Fruit fly (Drosophila melanogaster) Kc167 (cell line): Measurements from ENCODE around the gene Dhc1.

Experiments used
- Myc ChIP-seq: fragments of >200 bp; optimal IDR thresholded peaks from 2 replicates; lab custom pipeline; 2017; ENCODE audit warnings: missing external identifiers
- Sin3A ChIP-seq: fragments of >200 bp; optimal IDR thresholded peaks from 2 replicates; lab custom pipeline; 2018; ENCODE audit warnings: missing external identifiers
- h ChIP-seq: fragments of >200 bp; optimal IDR thresholded peaks from 3 replicates; lab custom pipeline; 2018; ENCODE audit warnings: missing external identifiers
- insv ChIP-seq: fragments of >200 bp; optimal IDR thresholded peaks from 3 replicates; lab custom pipeline; 2018; ENCODE audit warnings: missing external identifiers
- psq ChIP-seq: fragments of >200 bp; optimal IDR thresholded peaks from 2 replicates; lab custom pipeline; 2017; ENCODE audit warnings: missing external identifiers
- ttk ChIP-seq: sonication (Bioruptor generic); optimal IDR thresholded peaks from 2 replicates; lab custom pipeline; 2017; ENCODE audit warnings: missing external identifiers

Gene Dhc1

dm6 chr3R:9643977-9644376 lies 30.5 kb downstream of the Dhc1 start:
- TF ChIP-seq ttk: no peak
- no peak for TF ChIP-seq insv (lab: Kevin White, UChicago)
- TF ChIP-seq h: no peak
- TF ChIP-seq Sin3A (lab: Kevin White, UChicago): no peak
- no peak for TF ChIP-seq Myc (lab: Kevin White, UChicago)
- TF ChIP-seq psq (lab: Kevin White, UChicago): no peak

DNA sequence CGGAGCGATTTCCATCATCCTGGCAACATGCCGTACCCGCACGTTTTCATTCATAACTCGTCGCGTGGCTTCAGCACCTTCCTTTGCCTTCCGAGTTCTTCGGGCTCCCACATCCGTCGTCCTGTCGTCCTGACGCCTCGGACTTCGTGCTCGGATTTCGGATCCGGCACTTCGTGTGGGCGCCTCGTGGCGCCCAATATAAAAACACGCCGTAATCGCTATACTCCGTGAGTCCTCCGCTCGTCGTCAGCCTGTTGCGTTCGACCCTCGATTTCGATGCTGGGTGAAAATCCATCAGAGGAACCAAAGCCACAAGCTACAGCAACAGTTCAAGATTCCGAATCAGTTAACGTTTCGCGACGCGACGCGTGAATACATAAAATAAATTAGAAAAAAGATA lies 34.1 kb downstream of the Dhc1 start:
- TF ChIP-seq Sin3A (lab: Kevin White, UChicago): no peak
- TF ChIP-seq insv (lab: Kevin White, UChicago): no peak
- no peak for TF ChIP-seq Myc (lab: Kevin White, UChicago)
- no peak for TF ChIP-seq ttk
- TF ChIP-seq h: no peak
- no peak for TF ChIP-seq psq (lab: Kevin White, UChicago)

DNA sequence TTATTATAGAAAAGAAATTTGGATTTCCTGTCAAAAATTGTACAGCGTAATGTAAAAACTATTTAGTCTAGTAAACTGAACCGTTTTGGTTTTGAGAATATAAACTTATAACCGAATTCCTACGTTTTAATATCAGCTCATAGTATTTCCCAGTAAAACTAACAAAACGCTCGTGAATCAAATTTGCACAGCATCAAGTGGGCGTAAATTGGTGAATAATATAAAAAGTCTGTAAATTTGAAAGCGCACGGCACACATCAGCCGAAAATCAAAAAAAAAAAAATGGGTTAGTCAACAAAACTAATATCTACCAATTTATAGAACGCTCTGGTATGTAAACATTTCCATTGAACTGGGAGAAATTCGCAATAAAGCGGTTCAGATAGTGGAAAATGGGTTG lies 36.6 kb downstream of the Dhc1 start, which contains the start of gene Dh44:
TSS of gene Dh44 (plus strand) at position 301 of the 400 bp plus-strand sequence.
- no peak for TF ChIP-seq psq (lab: Kevin White, UChicago)
- no peak for TF ChIP-seq Myc (lab: Kevin White, UChicago)
- no peak for TF ChIP-seq Sin3A (lab: Kevin White, UChicago)

DNA sequence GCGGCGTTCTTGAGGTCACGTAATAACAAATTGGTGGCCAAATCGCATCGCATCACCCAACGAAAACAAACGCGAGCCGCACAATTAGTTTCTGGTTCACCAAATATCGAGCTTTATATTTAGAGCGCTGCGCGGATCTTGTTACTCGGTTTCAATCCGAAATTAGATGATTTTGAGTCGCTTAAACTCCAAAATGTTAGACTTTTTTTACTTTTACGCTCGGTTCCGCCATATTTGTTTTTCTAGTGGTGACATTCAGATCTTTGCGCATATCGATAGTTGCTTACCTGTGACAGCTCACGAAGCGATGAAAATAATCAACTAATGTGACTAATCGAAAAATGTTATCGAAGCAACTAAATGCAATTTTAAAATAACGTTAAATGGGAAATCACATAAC lies 37.1 kb downstream of the Dhc1 start, which contains the start of gene Scm:
TSS of gene Scm (minus strand) at position 251 of the 400 bp plus-strand sequence.
- TF ChIP-seq Sin3A (lab: Kevin White, UChicago): no peak
- no peak for TF ChIP-seq h
- no peak for TF ChIP-seq Myc (lab: Kevin White, UChicago)
- no peak for TF ChIP-seq psq (lab: Kevin White, UChicago)
- no peak for TF ChIP-seq insv (lab: Kevin White, UChicago)
- no peak for TF ChIP-seq ttk

DNA sequence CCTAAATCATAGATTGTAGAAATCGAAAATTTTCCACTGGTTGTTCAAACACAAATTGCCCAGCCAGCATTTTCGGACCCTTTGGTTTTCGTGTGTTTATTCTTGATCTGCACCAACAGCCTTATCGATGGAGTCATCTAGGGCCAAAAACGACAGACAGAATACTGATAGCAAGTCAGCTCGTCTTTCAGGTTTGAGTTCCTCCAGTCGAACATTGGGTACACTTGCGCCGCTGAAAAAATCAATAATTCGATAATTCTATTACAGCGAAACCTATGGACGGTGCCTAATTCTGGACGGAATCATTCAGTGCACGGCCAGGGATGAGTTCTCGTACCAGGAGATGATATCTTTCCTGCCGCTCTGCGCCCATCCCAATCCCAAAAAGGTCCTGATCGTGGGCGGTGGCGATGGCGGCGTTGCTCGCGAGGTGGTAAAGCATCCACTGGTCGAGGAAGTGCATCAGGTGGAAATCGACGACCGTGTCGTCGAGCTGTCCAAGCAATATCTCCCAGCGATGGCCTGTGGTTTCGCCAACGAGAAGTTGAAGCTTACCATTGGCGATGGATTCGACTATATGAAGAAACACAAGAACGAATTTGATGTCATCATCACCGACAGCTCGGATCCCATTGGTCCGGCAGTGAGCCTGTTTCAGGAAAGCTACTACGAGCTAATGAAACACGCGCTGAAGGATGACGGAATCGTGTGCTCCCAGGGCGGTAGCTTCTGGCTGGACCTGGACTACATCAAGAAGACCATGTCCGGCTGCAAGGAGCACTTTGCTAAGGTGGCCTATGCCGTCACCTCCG lies 42.1 kb downstream of the Dhc1 start:
- TF ChIP-seq Sin3A (lab: Kevin White, UChicago) (no peak), insv (lab: Kevin White, UChicago) (no peak), Myc (lab: Kevin White, UChicago) (no peak), h (no peak), psq (lab: Kevin White, UChicago) (no peak), ttk (no peak)

DNA sequence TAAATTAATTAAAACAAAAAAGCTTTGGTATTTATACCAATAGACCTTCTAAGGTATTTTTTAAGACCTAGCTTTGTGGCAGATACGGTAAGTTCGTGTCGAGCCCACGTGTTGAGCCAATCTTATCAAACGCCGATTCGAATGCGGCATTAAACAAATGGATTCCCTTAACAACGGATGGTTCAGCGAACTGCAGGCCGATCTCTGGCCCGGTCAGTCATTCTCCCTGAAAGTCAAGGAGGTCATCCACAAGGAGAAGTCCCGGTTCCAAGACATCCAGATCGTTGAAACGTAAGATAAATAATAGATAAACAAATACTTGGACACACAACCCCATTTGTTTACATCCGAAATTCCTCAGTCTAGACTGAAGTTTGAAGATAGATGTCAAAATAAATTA lies 42.9 kb downstream of the Dhc1 start, which contains the start of gene SpdS:
TSS of gene SpdS (plus strand) at position 78 of the 400 bp plus-strand sequence.
- no peak for TF ChIP-seq Sin3A (lab: Kevin White, UChicago)
- TF ChIP-seq Myc (lab: Kevin White, UChicago): no peak
- no peak for TF ChIP-seq insv (lab: Kevin White, UChicago)
- no peak for TF ChIP-seq psq (lab: Kevin White, UChicago)
- no peak for TF ChIP-seq ttk
- TF ChIP-seq h: no peak

dm6 chr3R:9630633-9631095 lies 43.8 kb downstream of the Dhc1 start, which contains the start of gene Calr:
Gene Calr (minus strand): TSS chr3R:9630851.
- TF ChIP-seq ttk (no peak), insv (lab: Kevin White, UChicago) (no peak), psq (lab: Kevin White, UChicago) (no peak), h (no peak), Myc (lab: Kevin White, UChicago) (no peak), Sin3A (lab: Kevin White, UChicago) (no peak)

- no peak for TF ChIP-seq h
- no peak for TF ChIP-seq psq (lab: Kevin White, UChicago)
- TF ChIP-seq Myc (lab: Kevin White, UChicago): no peak
- no peak for TF ChIP-seq insv (lab: Kevin White, UChicago)
- TF ChIP-seq ttk: no peak
- no peak for TF ChIP-seq Sin3A (lab: Kevin White, UChicago)
These were observed 44.3 kb downstream of the Dhc1 start for dm6 chr3R:9630053-9630632.

DNA sequence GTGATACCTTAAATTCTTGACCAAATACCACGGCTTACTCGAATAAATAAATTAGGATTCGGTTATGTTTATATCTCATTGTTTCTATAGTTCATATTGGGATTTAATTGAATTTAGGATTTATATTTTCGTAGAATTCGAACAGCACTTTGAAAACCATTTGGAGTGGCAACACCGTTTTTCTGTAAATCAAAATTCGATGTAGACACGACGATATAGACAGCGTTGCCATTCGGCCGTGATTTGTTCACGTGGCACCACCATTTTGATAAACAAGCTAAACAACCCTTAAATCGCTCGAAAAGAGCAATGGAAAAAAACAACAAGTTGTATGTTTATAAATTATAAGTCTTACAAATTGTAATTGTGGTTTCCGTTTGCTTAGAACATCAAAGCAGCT lies 45.8 kb downstream of the Dhc1 start:
- no peak for TF ChIP-seq Sin3A (lab: Kevin White, UChicago)
- TF ChIP-seq h: no peak
- TF ChIP-seq insv (lab: Kevin White, UChicago): no peak
- TF ChIP-seq ttk: no peak
- no peak for TF ChIP-seq Myc (lab: Kevin White, UChicago)
- no peak for TF ChIP-seq psq (lab: Kevin White, UChicago)

DNA sequence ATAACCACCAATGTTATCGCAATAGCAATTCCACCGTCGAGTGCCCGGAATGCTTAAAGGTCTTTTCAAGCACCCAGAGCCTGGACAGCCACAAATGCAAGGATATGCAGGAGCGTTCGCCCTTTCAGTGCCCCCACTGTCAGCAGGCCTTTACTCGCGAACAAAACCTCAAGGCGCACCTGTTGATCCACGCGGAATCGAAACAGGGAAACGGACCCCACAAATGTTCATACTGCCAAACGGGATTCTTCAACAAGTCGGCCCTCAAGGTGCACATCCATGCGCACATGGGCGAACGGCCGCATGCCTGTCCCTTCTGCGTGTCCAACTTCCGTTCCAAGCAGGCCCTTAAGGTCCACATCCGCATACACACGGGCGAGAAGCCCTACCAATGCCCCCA lies 46.4 kb downstream of the Dhc1 start:
- TF ChIP-seq ttk: no peak
- no peak for TF ChIP-seq psq (lab: Kevin White, UChicago)
- no peak for TF ChIP-seq h
- TF ChIP-seq Sin3A (lab: Kevin White, UChicago): no peak
- no peak for TF ChIP-seq insv (lab: Kevin White, UChicago)
- no peak for TF ChIP-seq Myc (lab: Kevin White, UChicago)

DNA sequence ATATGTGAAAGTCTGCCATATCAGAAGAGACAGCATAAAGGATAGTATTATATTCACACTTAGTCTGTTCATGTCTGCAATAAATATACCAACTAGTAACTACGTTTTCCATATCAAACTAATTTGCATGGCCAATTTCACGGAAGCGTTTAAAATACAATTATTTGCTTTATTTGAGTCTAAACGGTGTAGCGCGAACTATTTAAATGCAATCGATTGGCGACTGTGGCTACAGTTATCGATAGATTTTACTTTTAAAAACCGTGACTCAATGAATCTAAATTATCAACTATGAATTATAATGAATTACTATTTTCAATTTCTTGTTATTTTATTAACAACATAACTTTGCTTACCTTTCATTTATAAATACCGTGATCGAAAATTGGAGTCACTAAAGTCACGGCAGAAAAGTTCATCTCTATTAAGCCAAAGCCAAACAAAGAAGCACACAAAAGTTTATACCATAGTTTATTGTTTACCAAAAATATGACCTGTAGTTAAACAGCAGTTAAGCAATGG lies 47.5 kb downstream of the Dhc1 start, which contains the start of the genes CG9427 and CG8319:
TSS of gene CG9427 (minus strand) at position 51 of the 522 bp plus-strand sequence.
TSS of gene CG8319 (plus strand) at position 442 of the 522 bp plus-strand sequence.
- TF ChIP-seq Sin3A (lab: Kevin White, UChicago) (no peak), ttk (no peak), psq (lab: Kevin White, UChicago) (no peak), h (no peak), Myc (lab: Kevin White, UChicago) (no peak), insv (lab: Kevin White, UChicago) (no peak)
